Worm (Caenorhabditis elegans) whole organism, early embryonic: ENCODE data around the gene eral-1.

Experiments
- aly-1 ChIP-seq: sonication (generic microtip); optimal IDR thresholded peaks from 2 replicates; lab custom pipeline; 2016; ENCODE audit warnings: missing genetic modification characterization, missing compliant biosample characterization
- ama-1 ChIP-seq: fragments of 150-350 bp; optimal IDR thresholded peaks from 2 replicates; lab custom pipeline; 2014
- ets-7 ChIP-seq: sonication (generic microtip); optimal IDR thresholded peaks from 2 replicates; lab custom pipeline; 2016; ENCODE audit warnings: missing genotype, missing genetic modification characterization, missing compliant biosample characterization
- flt-1 ChIP-seq: fragments of 200-800 bp; sonication (Bioruptor generic); IDR thresholded peaks from 2 replicates; pipeline ENCODE4 v1.3.6; 2022; ENCODE audit warnings: missing genetic modification characterization, missing compliant biosample characterization
- hmg-4 ChIP-seq: fragments of 200-800 bp; sonication (Bioruptor generic); optimal IDR thresholded peaks from 2 replicates; lab custom pipeline; 2018; ENCODE audit warnings: mild to moderate bottlenecking, missing genetic modification characterization, missing compliant biosample characterization
- pes-1 ChIP-seq: fragments of 200-800 bp; sonication (Bioruptor generic); IDR thresholded peaks from 2 replicates; pipeline ENCODE4 v1.3.6; 2022; ENCODE audit warnings: missing genetic modification reagents, missing genetic modification characterization, missing compliant biosample characterization
- scrt-1 ChIP-seq: fragments of 200-800 bp; sonication (Bioruptor generic); IDR thresholded peaks from 2 replicates; pipeline ENCODE4 v1.3.6; 2022; ENCODE audit warnings: missing genetic modification characterization, missing compliant biosample characterization
- tbx-37 ChIP-seq: fragments of 200-800 bp; sonication (Bioruptor generic); conservative IDR thresholded peaks from 2 replicates; pipeline ENCODE4 v1.3.6; 2022; ENCODE audit warnings: missing genetic modification reagents, missing genetic modification characterization, missing compliant biosample characterization

- TF ChIP-seq ama-1 (lab: Kevin White, UChicago) (no peak), aly-1 (no peak), tbx-37 (GFP tag; lab: Robert Waterston, UW) (no peak), flt-1 (no peak), scrt-1 (no peak), pes-1 (GFP tag; lab: Robert Waterston, UW) (no peak), ets-7 (tag; lab: Kevin White, UChicago) (no peak), hmg-4 (no peak)
Measured at ce11 chrII:9624110-9624695, 34.6 kb upstream of the eral-1 start, which contains the start of the genes dnj-20 and ZK1307.8.
